Worm (Caenorhabditis elegans) whole organism, L2 larva: ENCODE data around the gene vha-17.

Source experiments
- C34F6.9 ChIP-seq: fragments of 150-350 bp; optimal IDR thresholded peaks from 2 replicates; lab custom pipeline; 2014; ENCODE audit warnings: missing biosample characterization, missing genetic modification characterization
- R02D3.7 ChIP-seq: fragments of 150-350 bp; optimal IDR thresholded peaks from 2 replicates; lab custom pipeline; 2014; ENCODE audit warnings: missing biosample characterization, missing genetic modification characterization
- Y55F3AM.14 ChIP-seq: fragments of 200-800 bp; sonication (Bioruptor generic); optimal IDR thresholded peaks from 2 replicates; lab custom pipeline; 2018; ENCODE audit warnings: mild to moderate bottlenecking, missing genetic modification characterization, missing compliant biosample characterization
- ZK546.5 ChIP-seq: sonication (generic microtip); optimal IDR thresholded peaks from 2 replicates; lab custom pipeline; 2017; ENCODE audit warnings: missing biosample characterization, missing genetic modification characterization
- alr-1 ChIP-seq: fragments of 150-350 bp; optimal IDR thresholded peaks from 2 replicates; lab custom pipeline; 2014; ENCODE audit warnings: missing biosample characterization, missing genetic modification characterization
- ama-1 ChIP-seq: fragments of 150-350 bp; optimal IDR thresholded peaks from 2 replicates; lab custom pipeline; 2018; ENCODE audit warnings: inconsistent platforms
- blmp-1 ChIP-seq: sonication (generic microtip); optimal IDR thresholded peaks from 2 replicates; lab custom pipeline; 2017; ENCODE audit warnings: missing genetic modification characterization, mild to moderate bottlenecking, missing compliant biosample characterization, antibody characterized with exemption, moderate library complexity; ENCODE audit not compliant: insufficient read depth
- ceh-16 ChIP-seq: fragments of 150-350 bp; optimal IDR thresholded peaks from 2 replicates; lab custom pipeline; 2014; ENCODE audit warnings: missing biosample characterization, missing genetic modification characterization
- crh-2 ChIP-seq: sonication (generic microtip); optimal IDR thresholded peaks from 2 replicates; lab custom pipeline; 2017; ENCODE audit warnings: missing biosample characterization, missing genetic modification characterization
- dmd-4 ChIP-seq: sonication (generic microtip); optimal IDR thresholded peaks from 2 replicates; lab custom pipeline; 2017; ENCODE audit warnings: missing biosample characterization, missing genetic modification characterization
- egl-27 ChIP-seq: sonication (generic microtip); optimal IDR thresholded peaks from 3 replicates; lab custom pipeline; 2017; ENCODE audit warnings: missing biosample characterization, missing genetic modification reagents, missing genetic modification characterization
- elt-1 ChIP-seq: fragments of 150-350 bp; optimal IDR thresholded peaks from 2 replicates; lab custom pipeline; 2014; ENCODE audit warnings: missing biosample characterization, missing genetic modification characterization
- fos-1 ChIP-seq: fragments of 150-350 bp; optimal IDR thresholded peaks from 2 replicates; lab custom pipeline; 2014; ENCODE audit warnings: missing biosample characterization, missing genetic modification characterization
- gmeb-1 ChIP-seq: fragments of 150-350 bp; optimal IDR thresholded peaks from 2 replicates; lab custom pipeline; 2014; ENCODE audit warnings: missing biosample characterization, missing genetic modification characterization
- lin-11 ChIP-seq: fragments of 150-350 bp; sonication (generic microtip); optimal IDR thresholded peaks from 2 replicates; lab custom pipeline; 2014; ENCODE audit warnings: missing biosample characterization, missing genetic modification characterization, inconsistent platforms, mixed read lengths
- lin-13 ChIP-seq: fragments of 150-350 bp; optimal IDR thresholded peaks from 2 replicates; lab custom pipeline; 2014; ENCODE audit warnings: missing biosample characterization, missing genetic modification reagents, missing genetic modification characterization
- mbf-1 ChIP-seq: sonication (generic microtip); optimal IDR thresholded peaks from 2 replicates; lab custom pipeline; 2017; ENCODE audit warnings: missing biosample characterization, missing genetic modification characterization
- nhr-10 ChIP-seq: sonication (generic microtip); optimal IDR thresholded peaks from 2 replicates; lab custom pipeline; 2017; ENCODE audit warnings: missing biosample characterization, missing genetic modification characterization
- nhr-11 ChIP-seq: fragments of 150-350 bp; optimal IDR thresholded peaks from 2 replicates; lab custom pipeline; 2014; ENCODE audit warnings: missing biosample characterization, missing genetic modification characterization
- nhr-12 ChIP-seq: fragments of 150-350 bp; optimal IDR thresholded peaks from 2 replicates; lab custom pipeline; 2014; ENCODE audit warnings: missing biosample characterization, missing genetic modification characterization
- nhr-237 ChIP-seq: fragments of 150-350 bp; optimal IDR thresholded peaks from 2 replicates; lab custom pipeline; 2014; ENCODE audit warnings: missing biosample characterization, missing genetic modification characterization
- nhr-25 ChIP-seq: fragments of 150-350 bp; sonication (generic microtip); optimal IDR thresholded peaks from 3 replicates; lab custom pipeline; 2014; ENCODE audit warnings: missing biosample characterization, missing genetic modification characterization
- nhr-6 ChIP-seq: fragments of 150-350 bp; optimal IDR thresholded peaks from 2 replicates; lab custom pipeline; 2014; ENCODE audit warnings: missing biosample characterization, missing genetic modification characterization
- nhr-77 ChIP-seq: fragments of 150-350 bp; optimal IDR thresholded peaks from 2 replicates; lab custom pipeline; 2014; ENCODE audit warnings: missing biosample characterization, missing genetic modification characterization
- peb-1 ChIP-seq: fragments of 150-350 bp; optimal IDR thresholded peaks from 2 replicates; lab custom pipeline; 2014; ENCODE audit warnings: missing biosample characterization, missing genetic modification characterization
- sem-4 ChIP-seq: fragments of 150-350 bp; optimal IDR thresholded peaks from 2 replicates; lab custom pipeline; 2014; ENCODE audit warnings: missing biosample characterization, missing genetic modification reagents, missing genetic modification characterization
- skn-1 ChIP-seq: sonication (generic microtip); optimal IDR thresholded peaks from 2 replicates; lab custom pipeline; 2017; ENCODE audit warnings: missing biosample characterization, missing genetic modification characterization
- sma-3 ChIP-seq: sonication (generic microtip); optimal IDR thresholded peaks from 2 replicates; lab custom pipeline; 2016; ENCODE audit warnings: missing genetic modification reagents, missing genetic modification characterization, missing compliant biosample characterization
- sma-9 ChIP-seq, 2 experiments: fragments of 150-350 bp in 1 of 2; sonication (generic microtip) in 1 of 2; optimal IDR thresholded peaks; 2 replicates each; lab custom pipeline; 2014 to 2016; ENCODE audit warnings: missing genetic modification characterization in 2 of 2, mild to moderate bottlenecking in 1 of 2, missing biosample characterization in 1 of 2, missing compliant biosample characterization in 1 of 2, missing genetic modification reagents in 1 of 2, moderate library complexity in 1 of 2
- unc-39 ChIP-seq: fragments of 150-350 bp; optimal IDR thresholded peaks from 2 replicates; lab custom pipeline; 2014; ENCODE audit warnings: missing biosample characterization, missing genetic modification characterization
- zag-1 ChIP-seq: fragments of 150-350 bp; optimal IDR thresholded peaks from 2 replicates; lab custom pipeline; 2014; ENCODE audit warnings: missing biosample characterization, missing genetic modification characterization
- ztf-11 ChIP-seq: sonication (generic microtip); optimal IDR thresholded peaks from 2 replicates; lab custom pipeline; 2017; ENCODE audit warnings: missing biosample characterization, missing genetic modification characterization
- ztf-4 ChIP-seq: fragments of 150-350 bp; optimal IDR thresholded peaks from 2 replicates; lab custom pipeline; 2014; ENCODE audit warnings: missing biosample characterization, missing genetic modification characterization

The vha-17 gene

ce11 chrIV:9320023-9320422 lies 1.6 kb upstream of the vha-17 start:
- TF ChIP-seq nhr-25 (tag; lab: Kevin White, UChicago) (no peak), peb-1 (tag; lab: Kevin White, UChicago) (no peak), sma-9 (GFP tag; optimal IDR thresholded peaks at IDR 0.05; lab: Kevin White, UChicago) (no peak), sma-9 (tag; optimal IDR thresholded peaks at IDR 0.05; lab: Kevin White, UChicago) (no peak), nhr-12 (tag; lab: Kevin White, UChicago) (no peak), ZK546.5 (tag; lab: Kevin White, UChicago) (no peak), nhr-77 (tag; lab: Kevin White, UChicago) (no peak), fos-1 (tag; lab: Kevin White, UChicago) (no peak), C34F6.9 (tag; lab: Kevin White, UChicago) (no peak), nhr-10 (tag; lab: Kevin White, UChicago) (no peak), egl-27 (tag; lab: Kevin White, UChicago) (no peak), sem-4 (no peak), lin-13 (GFP tag; lab: Kevin White, UChicago) (no peak)
- TF ChIP-seq, all 48 proteins: peak for 0

- peak; percentile 16 for TF ChIP-seq ama-1 (lab: Kevin White, UChicago)
- TF ChIP-seq gmeb-1 (tag; lab: Kevin White, UChicago), result no peak
- peak; percentile 37 for TF ChIP-seq sma-9 (GFP tag; optimal IDR thresholded peaks at IDR 0.05; lab: Kevin White, UChicago)
- no peak for TF ChIP-seq sma-9 (tag; optimal IDR thresholded peaks at IDR 0.05; lab: Kevin White, UChicago)
- peak; percentile 25 for TF ChIP-seq sma-3 (GFP tag; lab: Kevin White, UChicago)
- no peak for TF ChIP-seq ztf-4 (tag; lab: Kevin White, UChicago)
- peak; percentile 25 for TF ChIP-seq crh-2
Observed at ce11 chrIV:9322489-9322888, 888 bp downstream of the vha-17 start.

ce11 chrIV:9323989-9324506 lies 2.4 kb downstream of the vha-17 start, which contains the start of the genes nspg-11 and F49C12.15:
Gene nspg-11, minus strand, starts transcription at chrIV:9324089.
Gene F49C12.15, plus strand, starts transcription at chrIV:9324456.
- no peak for TF ChIP-seq sem-4
- no peak for TF ChIP-seq Y55F3AM.14 (GFP tag; lab: Kevin White, UChicago)
- TF ChIP-seq egl-27 (tag; lab: Kevin White, UChicago), result no peak
- no peak for TF ChIP-seq elt-1 (tag; lab: Kevin White, UChicago)
- no peak for TF ChIP-seq peb-1 (tag; lab: Kevin White, UChicago)
- TF ChIP-seq skn-1, result no peak
- TF ChIP-seq blmp-1 (tag; lab: Kevin White, UChicago), result no peak
- no peak for TF ChIP-seq ztf-11 (tag; lab: Kevin White, UChicago)
- no peak for TF ChIP-seq C34F6.9 (tag; lab: Kevin White, UChicago)
- TF ChIP-seq nhr-12 (tag; lab: Kevin White, UChicago), result no peak
- TF ChIP-seq sma-3 (GFP tag; lab: Kevin White, UChicago), result no peak
- no peak for TF ChIP-seq lin-11 (tag; lab: Kevin White, UChicago)
- no peak for TF ChIP-seq R02D3.7 (tag; lab: Kevin White, UChicago)

ce11 chrIV:9327706-9328105 lies 6.1 kb downstream of the vha-17 start, which contains the start of gene clec-183:
Gene clec-183, plus strand, starts transcription at chrIV:9328006.
- TF ChIP-seq skn-1, result no peak
- TF ChIP-seq peb-1 (tag; lab: Kevin White, UChicago), result no peak
- TF ChIP-seq mbf-1 (tag; lab: Kevin White, UChicago), result no peak
- TF ChIP-seq nhr-6 (tag; lab: Kevin White, UChicago), result no peak
- no peak for TF ChIP-seq ceh-16 (tag; lab: Kevin White, UChicago)

ce11 chrIV:9330755-9331154 lies 9.2 kb downstream of the vha-17 start, which contains the start of gene nspg-7.1:
Gene nspg-7.1, minus strand, starts transcription at chrIV:9330855.
- TF ChIP-seq peb-1 (tag; lab: Kevin White, UChicago) (no peak), zag-1 (tag; lab: Kevin White, UChicago) (no peak), blmp-1 (tag; lab: Kevin White, UChicago) (no peak), R02D3.7 (tag; lab: Kevin White, UChicago) (no peak), ztf-11 (tag; lab: Kevin White, UChicago) (no peak), egl-27 (tag; lab: Kevin White, UChicago) (no peak), nhr-11 (tag; lab: Kevin White, UChicago) (no peak), sma-3 (GFP tag; lab: Kevin White, UChicago) (no peak), nhr-10 (tag; lab: Kevin White, UChicago) (no peak), nhr-237 (no peak), elt-1 (tag; lab: Kevin White, UChicago) (no peak), Y55F3AM.14 (GFP tag; lab: Kevin White, UChicago) (no peak), sma-9 (GFP tag; optimal IDR thresholded peaks at IDR 0.05; lab: Kevin White, UChicago) (no peak), sma-9 (tag; optimal IDR thresholded peaks at IDR 0.05; lab: Kevin White, UChicago) (no peak), unc-39 (tag; lab: Kevin White, UChicago) (no peak), gmeb-1 (tag; lab: Kevin White, UChicago) (no peak), alr-1 (no peak), dmd-4 (tag; lab: Kevin White, UChicago) (no peak), C34F6.9 (tag; lab: Kevin White, UChicago) (no peak), nhr-77 (tag; lab: Kevin White, UChicago) (no peak)
